Worm (Caenorhabditis elegans): ENCODE measurements around the gene Y62H9A.14.

ce11 chrX:11925243-11925642, 4.2 kb downstream of the Y62H9A.14 start:
- TF ChIP-seq pax-1 (tag; optimal IDR thresholded peaks at IDR 0.05) (no peak), fkh-10 (GFP tag; optimal IDR thresholded peaks at IDR 0.05) (no peak), odd-2 (tag; optimal IDR thresholded peaks at IDR 0.05) (no peak), nhr-11 (tag; optimal IDR thresholded peaks at IDR 0.05) (no peak), elt-2 (tag; optimal IDR thresholded peaks at IDR 0.05) (no peak)

Measured in whole organism, late embryonic.